Worm (Caenorhabditis elegans): ENCODE measurements around the gene F41G3.5.
A peak's percentile ranks its signal among the peaks of the same experiment; 100 is the strongest.

Gene F41G3.5

ce11 chrII:6721581-6721980, 24.9 kb upstream of the F41G3.5 start (continued):
- TF ChIP-seq hmg-1.1 (GFP tag; IDR thresholded peaks at IDR 0.05) (peak; percentile 68), tag-97 (GFP tag; IDR thresholded peaks at IDR 0.05) (no peak), aly-2 (tag; optimal IDR thresholded peaks at IDR 0.05) (no peak), F26F4.8 (GFP tag; conservative IDR thresholded peaks at IDR 0.05) (no peak), zfp-3 (GFP tag; conservative IDR thresholded peaks at IDR 0.05) (no peak), lin-39 (tag; optimal IDR thresholded peaks at IDR 0.05) (no peak), nhr-41 (GFP tag; IDR thresholded peaks at IDR 0.05) (peak; percentile 63; the same call in 1 of the 2 replicates), Y75B8A.6 (GFP tag; IDR thresholded peaks at IDR 0.05) (no peak), nhr-48 (tag; optimal IDR thresholded peaks at IDR 0.05) (no peak), D1046.2 (GFP tag; IDR thresholded peaks at IDR 0.05) (no peak), Y5F2A.4 (GFP tag; optimal IDR thresholded peaks at IDR 0.05) (no peak), madf-9 (GFP tag; conservative IDR thresholded peaks at IDR 0.05) (no peak), nhr-76 (tag; optimal IDR thresholded peaks at IDR 0.05) (no peak), nhr-6 (tag; optimal IDR thresholded peaks at IDR 0.05) (no peak), mdt-29 (GFP tag; IDR thresholded peaks at IDR 0.05) (no peak), F10B5.3 (tag; optimal IDR thresholded peaks at IDR 0.05) (no peak), pqm-1 (tag; optimal IDR thresholded peaks at IDR 0.05) (no peak), mes-2 (tag; optimal IDR thresholded peaks at IDR 0.05; ENCODE audit: poor library complexity, severe bottlenecking) (peak; percentile 50), nhr-77 (tag; optimal IDR thresholded peaks at IDR 0.05) (no peak), T20F7.1 (GFP tag; optimal IDR thresholded peaks at IDR 0.05) (no peak), ceh-28 (tag; optimal IDR thresholded peaks at IDR 0.05) (no peak), lsy-2 (tag; optimal IDR thresholded peaks at IDR 0.05) (peak in 1 of 2 experiments; percentile 3), dmd-8 (GFP tag; IDR thresholded peaks at IDR 0.05) (0 out of 2 replicates have a peak, but pooled peaks have one; percentile 71), ceh-44 (GFP tag; IDR thresholded peaks at IDR 0.05) (0 out of 2 replicates have a peak, but pooled peaks have one; percentile 23), nhr-28 (tag; optimal IDR thresholded peaks at IDR 0.05) (peak; percentile 32), unc-130 (GFP tag; optimal IDR thresholded peaks at IDR 0.05) (peak; percentile 26), mxl-2 (GFP tag; conservative IDR thresholded peaks at IDR 0.05) (no peak), mxl-3 (GFP tag; optimal IDR thresholded peaks at IDR 0.05) (peak; percentile 27), nhr-11 (tag; optimal IDR thresholded peaks at IDR 0.05) (no peak), egl-43 (GFP tag; IDR thresholded peaks at IDR 0.05) (no peak), fos-1 (tag; optimal IDR thresholded peaks at IDR 0.05) (no peak), unc-62 (GFP tag; optimal IDR thresholded peaks at IDR 0.05 in 1 of 2) (no peak), unc-62 (tag; optimal IDR thresholded peaks at IDR 0.05) (no peak), daf-16 (GFP tag; optimal IDR thresholded peaks at IDR 0.05) (no peak), daf-16 (tag; optimal IDR thresholded peaks at IDR 0.05) (no peak), zag-1 (tag; optimal IDR thresholded peaks at IDR 0.05) (no peak), snpc-4 (tag; optimal IDR thresholded peaks at IDR 0.05) (no peak), hlh-30 (tag; optimal IDR thresholded peaks at IDR 0.05; ENCODE audit: insufficient read depth) (no peak), ceh-82 (tag; optimal IDR thresholded peaks at IDR 0.05) (no peak), jun-1 (tag; optimal IDR thresholded peaks at IDR 0.05) (no peak), skn-1 (tag; optimal IDR thresholded peaks at IDR 0.05) (no peak), zfp-2 (tag; optimal IDR thresholded peaks at IDR 0.05) (no peak), rbr-2 (tag; optimal IDR thresholded peaks at IDR 0.05) (no peak), pha-4 (GFP tag; IDR thresholded peaks at IDR 0.05) (no peak; the same call in 1 of the 2 replicates), pha-4 (tag; optimal IDR thresholded peaks at IDR 0.05) (no peak), php-3 (GFP tag; IDR thresholded peaks at IDR 0.05) (no peak), Y48G9A.11 (GFP tag; IDR thresholded peaks at IDR 0.05) (no peak), lim-7 (GFP tag; IDR thresholded peaks at IDR 0.05) (no peak; the same call in 1 of the 2 replicates), set-16 (GFP tag; IDR thresholded peaks at IDR 0.05) (no peak; the same call in 1 of the 2 replicates), mep-1 (tag; optimal IDR thresholded peaks at IDR 0.05) (peak; percentile 35), Y105C5A.15 (GFP tag; IDR thresholded peaks at IDR 0.05) (no peak), ztf-11 (tag; optimal IDR thresholded peaks at IDR 0.05) (no peak), dmd-9 (GFP tag; IDR thresholded peaks at IDR 0.05) (peak; percentile 59; the same call in 1 of the 2 replicates), hlh-11 (tag; optimal IDR thresholded peaks at IDR 0.05) (no peak)

Data from whole organism, L4 larva.